Worm (Caenorhabditis elegans): Measurements from ENCODE around the gene set-9.
A peak's percentile ranks its signal among the peaks of the same experiment; 100 is the strongest.

The set-9 gene

ce11 chrIV:4357296-4357695 lies 49.6 kb downstream of the set-9 start, which contains the start of gene sars-2 (continued):
- TF ChIP-seq daf-19 (GFP tag; conservative IDR thresholded peaks at IDR 0.05), result no peak
- TF ChIP-seq pqm-1 (tag; optimal IDR thresholded peaks at IDR 0.05), result no peak
- no peak for TF ChIP-seq mxl-2 (GFP tag; conservative IDR thresholded peaks at IDR 0.05)
- peak in 1 of 2 experiments; percentile 71 for TF ChIP-seq lsy-2 (tag; optimal IDR thresholded peaks at IDR 0.05)
- TF ChIP-seq nhr-102 (tag; optimal IDR thresholded peaks at IDR 0.05), result no peak
- no peak for TF ChIP-seq cey-2 (tag; optimal IDR thresholded peaks at IDR 0.05; ENCODE audit: borderline replicate concordance, insufficient read depth)
- no peak for TF ChIP-seq ceh-20 (GFP tag; IDR thresholded peaks at IDR 0.05)
- TF ChIP-seq egl-27 (tag; optimal IDR thresholded peaks at IDR 0.05), result no peak
- no peak for TF ChIP-seq hlh-11 (tag; optimal IDR thresholded peaks at IDR 0.05)
- no peak for TF ChIP-seq T20F7.1 (GFP tag; optimal IDR thresholded peaks at IDR 0.05)
- no peak for TF ChIP-seq ceh-82 (tag; optimal IDR thresholded peaks at IDR 0.05)
- TF ChIP-seq spr-1 (tag; optimal IDR thresholded peaks at IDR 0.05), result no peak
- no peak for TF ChIP-seq attf-4 (tag; optimal IDR thresholded peaks at IDR 0.05)
- no peak for TF ChIP-seq F26F4.8 (GFP tag; conservative IDR thresholded peaks at IDR 0.05)
- no peak for TF ChIP-seq F49E8.2 (tag; optimal IDR thresholded peaks at IDR 0.05; ENCODE audit: borderline replicate concordance)
- TF ChIP-seq mes-2 (tag; optimal IDR thresholded peaks at IDR 0.05; ENCODE audit: poor library complexity, severe bottlenecking), result peak; percentile 52
- no peak for TF ChIP-seq nhr-42 (GFP tag; IDR thresholded peaks at IDR 0.05)
- TF ChIP-seq madf-9 (GFP tag; conservative IDR thresholded peaks at IDR 0.05), result no peak
- TF ChIP-seq ZK337.2 (GFP tag; IDR thresholded peaks at IDR 0.05), result no peak
- TF ChIP-seq nhr-6 (tag; optimal IDR thresholded peaks at IDR 0.05), result peak; percentile 20

ce11 chrIV:4359653-4360052 lies 52.0 kb downstream of the set-9 start, which contains the start of gene F55F10.3:
Gene F55F10.3 (plus strand): TSS chrIV:4359953.
- TF ChIP-seq Y5F2A.4 (GFP tag; optimal IDR thresholded peaks at IDR 0.05) (no peak), ceh-32 (tag; optimal IDR thresholded peaks at IDR 0.05; ENCODE audit: poor library complexity) (no peak), ztf-7 (tag; optimal IDR thresholded peaks at IDR 0.05) (no peak), aha-1 (tag) (no peak), egl-27 (tag; optimal IDR thresholded peaks at IDR 0.05) (no peak), snpc-1.2 (GFP tag; IDR thresholded peaks at IDR 0.05) (no peak), zfp-3 (GFP tag; conservative IDR thresholded peaks at IDR 0.05) (no peak), F37D6.2 (tag; optimal IDR thresholded peaks at IDR 0.05) (no peak), aly-2 (tag; optimal IDR thresholded peaks at IDR 0.05) (no peak), T20F7.1 (GFP tag; optimal IDR thresholded peaks at IDR 0.05) (no peak), zag-1 (tag; optimal IDR thresholded peaks at IDR 0.05) (no peak)

DNA sequence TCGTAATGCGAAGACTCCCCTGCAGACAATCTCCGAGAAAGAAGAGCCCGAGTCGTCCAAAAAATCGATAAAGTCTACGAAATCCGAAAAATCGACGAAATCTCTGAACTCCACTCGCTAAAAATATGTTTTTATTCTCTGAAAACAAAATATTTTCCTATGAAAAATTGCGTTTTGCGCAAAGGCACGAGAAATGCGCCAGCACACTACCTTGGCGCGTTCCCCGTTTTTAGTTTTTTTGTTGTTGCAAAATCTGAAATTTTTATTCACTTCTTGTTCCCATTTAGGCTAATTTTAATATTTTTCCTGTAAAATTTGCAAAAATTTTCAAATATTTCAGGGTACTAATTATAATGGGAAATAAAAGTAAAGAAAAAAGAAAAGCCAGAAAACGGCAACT lies 52.8 kb downstream of the set-9 start, which contains the start of gene F55F10.1:
Gene F55F10.1 (plus strand): TSS at position 341 of the 400 bp plus-strand sequence.
- TF ChIP-seq aly-2 (tag; optimal IDR thresholded peaks at IDR 0.05) (no peak), ceh-32 (tag; optimal IDR thresholded peaks at IDR 0.05; ENCODE audit: poor library complexity) (no peak), ceh-20 (GFP tag; IDR thresholded peaks at IDR 0.05) (no peak), daf-16 (GFP tag; optimal IDR thresholded peaks at IDR 0.05) (peak in 1 of 2 experiments; percentile 70), daf-16 (tag; optimal IDR thresholded peaks at IDR 0.05) (peak; percentile 22), dmd-9 (GFP tag; IDR thresholded peaks at IDR 0.05) (no peak), ceh-28 (tag; optimal IDR thresholded peaks at IDR 0.05) (peak; percentile 22), F37D6.2 (tag; optimal IDR thresholded peaks at IDR 0.05) (no peak), ceh-44 (GFP tag; IDR thresholded peaks at IDR 0.05) (no peak), T26A8.4 (GFP tag; IDR thresholded peaks at IDR 0.05) (peak; percentile 59; the same call in 1 of the 2 replicates), hlh-11 (tag; optimal IDR thresholded peaks at IDR 0.05) (peak; percentile 40), lin-38 (GFP tag; IDR thresholded peaks at IDR 0.05) (peak; percentile 87), nhr-237 (tag; optimal IDR thresholded peaks at IDR 0.05) (no peak), nhr-25 (tag; optimal IDR thresholded peaks at IDR 0.05; ENCODE audit: borderline replicate concordance, insufficient read depth) (no peak), nhr-77 (tag; optimal IDR thresholded peaks at IDR 0.05) (peak; percentile 24), hif-1 (tag; optimal IDR thresholded peaks at IDR 0.05) (peak in 1 of 2 experiments; percentile 24), dmd-6 (GFP tag; IDR thresholded peaks at IDR 0.05) (peak; percentile 50), ceh-62 (tag; optimal IDR thresholded peaks at IDR 0.05) (no peak), nhr-42 (GFP tag; IDR thresholded peaks at IDR 0.05) (no peak), ces-1 (GFP tag; optimal IDR thresholded peaks at IDR 0.05) (no peak), mdt-29 (GFP tag; IDR thresholded peaks at IDR 0.05) (no peak), nhr-102 (tag; optimal IDR thresholded peaks at IDR 0.05) (peak; percentile 44), sdz-12 (GFP tag; optimal IDR thresholded peaks at IDR 0.05) (no peak), lim-7 (GFP tag; IDR thresholded peaks at IDR 0.05) (no peak), lsy-2 (tag; optimal IDR thresholded peaks at IDR 0.05) (peak in 1 of 2 experiments; percentile 84), hmg-1.1 (GFP tag; IDR thresholded peaks at IDR 0.05) (0 out of 2 replicates have a peak, but pooled peaks have one; percentile 23), tag-97 (GFP tag; IDR thresholded peaks at IDR 0.05) (no peak)
